Fruit fly (Drosophila melanogaster): ENCODE results near the gene bou.

bou gene

dm6 chrX:6993753-6994152 lies 7.5 kb downstream of the bou start (continued):
- peak; percentile 77 for TF ChIP-seq chm (GFP tag; IDR thresholded peaks at IDR 0.05)
- TF ChIP-seq Dref (GFP tag; IDR thresholded peaks at IDR 0.05): no peak
- TF ChIP-seq CG31365 (tag; optimal IDR thresholded peaks at IDR 0.05): peak; percentile 21
- peak; percentile 39 for TF ChIP-seq sd (tag; optimal IDR thresholded peaks at IDR 0.05)
- no peak for TF ChIP-seq run (tag; optimal IDR thresholded peaks at IDR 0.05)
- TF ChIP-seq nerfin-1 (tag; optimal IDR thresholded peaks at IDR 0.05): peak; percentile 22
- TF ChIP-seq Sry-β (GFP tag; optimal IDR thresholded peaks at IDR 0.05): no peak
- peak; percentile 62 for TF ChIP-seq Dek (tag; optimal IDR thresholded peaks at IDR 0.05)
- no peak for TF ChIP-seq sug (tag; optimal IDR thresholded peaks at IDR 0.05)
- TF ChIP-seq Dfd (GFP tag; optimal IDR thresholded peaks at IDR 0.05): no peak
- TF ChIP-seq CG2889 (GFP tag; IDR thresholded peaks at IDR 0.05): 0 out of 3 replicates have a peak, but pooled peaks have one; percentile 6
- peak; percentile 67 for TF ChIP-seq CG12659 (GFP tag; optimal IDR thresholded peaks at IDR 0.05)
- TF ChIP-seq Drgx (GFP tag; IDR thresholded peaks at IDR 0.05): no peak
- no peak for TF ChIP-seq sc (optimal IDR thresholded peaks at IDR 0.05)
- no peak for TF ChIP-seq sc (GFP tag; optimal IDR thresholded peaks at IDR 0.05)
- peak; percentile 53 for TF ChIP-seq ssp (GFP tag; IDR thresholded peaks at IDR 0.05)
- TF ChIP-seq tio (GFP tag; optimal IDR thresholded peaks at IDR 0.05): peak; percentile 60
- no peak for TF ChIP-seq CG3726 (GFP tag; IDR thresholded peaks at IDR 0.05)
- TF ChIP-seq Ets97D (GFP tag; optimal IDR thresholded peaks at IDR 0.05): no peak
- TF ChIP-seq BEAF-32 (GFP tag; optimal IDR thresholded peaks at IDR 0.05): no peak
- TF ChIP-seq croc (GFP tag; conservative IDR thresholded peaks at IDR 0.05): peak; percentile 47; the same call in 2 of the 3 replicates
- TF ChIP-seq gro (GFP tag; optimal IDR thresholded peaks at IDR 0.05): peak; percentile 74
- peak; percentile 77 for TF ChIP-seq CG17328 (GFP tag; IDR thresholded peaks at IDR 0.05)
- no peak for TF ChIP-seq CG16813 (GFP tag; IDR thresholded peaks at IDR 0.05; ENCODE audit: partially characterized antibody)
- TF ChIP-seq CG6854 (GFP tag; optimal IDR thresholded peaks at IDR 0.05): peak; percentile 38
- peak; percentile 29 for TF ChIP-seq CG5245 (GFP tag; optimal IDR thresholded peaks at IDR 0.05)
- TF ChIP-seq cas (GFP tag; IDR thresholded peaks at IDR 0.05): peak; percentile 67
- TF ChIP-seq Antp (GFP tag; optimal IDR thresholded peaks at IDR 0.05): peak; percentile 68
- TF ChIP-seq klu (GFP tag; IDR thresholded peaks at IDR 0.05): peak; percentile 34; the same call in 1 of the 2 replicates
- TF ChIP-seq E2f1 (GFP tag; IDR thresholded peaks at IDR 0.05): peak; percentile 85
- no peak for TF ChIP-seq CG15073 (GFP tag; optimal IDR thresholded peaks at IDR 0.05)
- peak; percentile 63 for TF ChIP-seq CG11085 (GFP tag; IDR thresholded peaks at IDR 0.05)
- TF ChIP-seq sr (GFP tag; IDR thresholded peaks at IDR 0.05): peak; percentile 51; the same call in 1 of the 3 replicates
- no peak for TF ChIP-seq HLH4C (GFP tag; IDR thresholded peaks at IDR 0.05; ENCODE audit: partially characterized antibody)
- TF ChIP-seq cwo (GFP tag; optimal IDR thresholded peaks at IDR 0.05): peak; percentile 49
- no peak for TF ChIP-seq trh (GFP tag; optimal IDR thresholded peaks at IDR 0.05)
- peak; percentile 28; the same call in 1 of the 2 replicates for TF ChIP-seq Doc2 (GFP tag; IDR thresholded peaks at IDR 0.05)
- TF ChIP-seq NfI (GFP tag; optimal IDR thresholded peaks at IDR 0.05): peak; percentile 61
- TF ChIP-seq CG9817 (tag; optimal IDR thresholded peaks at IDR 0.05): peak; percentile 65
- TF ChIP-seq Lpt (GFP tag; optimal IDR thresholded peaks at IDR 0.05): no peak
- TF ChIP-seq gsb (GFP tag; IDR thresholded peaks at IDR 0.05): peak; percentile 67
- TF ChIP-seq Pdp1 (GFP tag; optimal IDR thresholded peaks at IDR 0.05): peak; percentile 10 to 64
- no peak for TF ChIP-seq Dip2 (GFP tag; IDR thresholded peaks at IDR 0.05)
- TF ChIP-seq nom (GFP tag; optimal IDR thresholded peaks at IDR 0.05): no peak
- TF ChIP-seq sima (GFP tag; optimal IDR thresholded peaks at IDR 0.05): no peak
- TF ChIP-seq Mrtf (GFP tag; IDR thresholded peaks at IDR 0.05): peak; percentile 68; the same call in 2 of the 3 replicates
- no peak for TF ChIP-seq CG30020 (tag; optimal IDR thresholded peaks at IDR 0.05)
- TF ChIP-seq CG2199 (GFP tag; IDR thresholded peaks at IDR 0.05): peak; percentile 57; the same call in 1 of the 3 replicates
- TF ChIP-seq Dad (GFP tag; optimal IDR thresholded peaks at IDR 0.05): no peak
- peak; percentile 74 for TF ChIP-seq mam (GFP tag; optimal IDR thresholded peaks at IDR 0.05)
- peak; percentile 79 for TF ChIP-seq Dbx (GFP tag; IDR thresholded peaks at IDR 0.05)
- TF ChIP-seq CG8281 (tag; optimal IDR thresholded peaks at IDR 0.05): peak; percentile 9
